Worm (Caenorhabditis elegans): ENCODE results near the gene F38A1.9.

Gene F38A1.9

DNA sequence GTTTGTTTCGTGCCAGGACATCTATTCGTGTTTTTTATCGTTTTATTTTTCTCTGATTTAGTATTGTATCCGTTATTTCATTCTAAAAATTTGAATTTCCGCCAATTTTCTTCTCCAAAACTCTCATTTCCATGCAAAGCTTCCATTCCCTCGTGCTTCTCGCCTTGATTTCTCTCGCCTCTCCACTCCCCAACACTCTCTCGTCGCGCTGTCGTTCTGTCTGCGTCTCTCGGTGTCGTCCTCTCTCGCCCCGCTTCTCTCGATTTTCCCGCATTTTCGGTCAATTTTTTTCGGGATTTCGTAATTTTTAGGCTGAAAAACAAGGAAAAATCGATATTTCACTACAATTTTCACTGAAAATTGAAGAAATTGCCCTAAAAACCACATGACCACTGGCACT, 29.4 kb upstream of the F38A1.9 start, which contains the start of gene C09E9.1:
TSS of gene C09E9.1 (plus strand) at position 286 of the 400 bp plus-strand sequence.
- TF ChIP-seq sem-2 (GFP tag; optimal IDR thresholded peaks at IDR 0.05) (no peak), ceh-83 (GFP tag; optimal IDR thresholded peaks at IDR 0.05) (no peak), ztf-11 (tag; optimal IDR thresholded peaks at IDR 0.05) (no peak), nhr-237 (tag; optimal IDR thresholded peaks at IDR 0.05) (no peak), unc-120 (tag; optimal IDR thresholded peaks at IDR 0.05; ENCODE audit: poor library complexity, severe bottlenecking) (peak; percentile 51), lin-13 (tag; optimal IDR thresholded peaks at IDR 0.05) (peak; percentile 26), ham-2 (GFP tag; optimal IDR thresholded peaks at IDR 0.05) (peak; percentile 0), mep-1 (tag; optimal IDR thresholded peaks at IDR 0.05) (no peak), nhr-28 (tag; optimal IDR thresholded peaks at IDR 0.05) (no peak), M03D4.4 (tag; optimal IDR thresholded peaks at IDR 0.05) (no peak), ces-1 (GFP tag; optimal IDR thresholded peaks at IDR 0.05) (peak; percentile 29), unc-62 (GFP tag; optimal IDR thresholded peaks at IDR 0.05) (no peak), zip-8 (tag; optimal IDR thresholded peaks at IDR 0.05) (no peak), elt-1 (tag; optimal IDR thresholded peaks at IDR 0.05; ENCODE audit: borderline replicate concordance, insufficient read depth) (no peak), bed-3 (GFP tag; optimal IDR thresholded peaks at IDR 0.05) (no peak)

- TF ChIP-seq lin-13 (tag; optimal IDR thresholded peaks at IDR 0.05) (no peak), lin-32 (GFP tag; optimal IDR thresholded peaks at IDR 0.05) (no peak), flh-1 (GFP tag; optimal IDR thresholded peaks at IDR 0.05) (no peak), elt-3 (tag; optimal IDR thresholded peaks at IDR 0.05) (no peak), M03D4.4 (tag; optimal IDR thresholded peaks at IDR 0.05) (no peak), zip-8 (tag; optimal IDR thresholded peaks at IDR 0.05) (no peak), ztf-11 (tag; optimal IDR thresholded peaks at IDR 0.05) (no peak), ham-2 (GFP tag; optimal IDR thresholded peaks at IDR 0.05) (no peak), sptf-1 (tag; optimal IDR thresholded peaks at IDR 0.05) (no peak), mls-2 (tag; optimal IDR thresholded peaks at IDR 0.05) (no peak), mep-1 (tag; optimal IDR thresholded peaks at IDR 0.05) (no peak), hlh-1 (tag; optimal IDR thresholded peaks at IDR 0.05) (no peak), bed-3 (GFP tag; optimal IDR thresholded peaks at IDR 0.05) (no peak), sem-2 (GFP tag; optimal IDR thresholded peaks at IDR 0.05) (no peak)
These were observed 21.6 kb upstream of the F38A1.9 start, which contains the start of gene clec-170 for ce11 chrIV:1266724-1267123. TSS of gene clec-170 (plus strand) at chrIV:1266866.

ce11 chrIV:1266138-1266537, 21.0 kb upstream of the F38A1.9 start:
- TF ChIP-seq elt-3 (tag; optimal IDR thresholded peaks at IDR 0.05), result no peak
- no peak for TF ChIP-seq lin-32 (GFP tag; optimal IDR thresholded peaks at IDR 0.05)
- no peak for TF ChIP-seq blmp-1 (tag; optimal IDR thresholded peaks at IDR 0.05)
- no peak for TF ChIP-seq nhr-2 (tag; optimal IDR thresholded peaks at IDR 0.05)
- TF ChIP-seq tbx-8 (GFP tag; optimal IDR thresholded peaks at IDR 0.05), result no peak
- no peak for TF ChIP-seq unc-62 (GFP tag; optimal IDR thresholded peaks at IDR 0.05)
- TF ChIP-seq M03D4.4 (tag; optimal IDR thresholded peaks at IDR 0.05), result no peak
- no peak for TF ChIP-seq ceh-39 (tag; optimal IDR thresholded peaks at IDR 0.05)

DNA sequence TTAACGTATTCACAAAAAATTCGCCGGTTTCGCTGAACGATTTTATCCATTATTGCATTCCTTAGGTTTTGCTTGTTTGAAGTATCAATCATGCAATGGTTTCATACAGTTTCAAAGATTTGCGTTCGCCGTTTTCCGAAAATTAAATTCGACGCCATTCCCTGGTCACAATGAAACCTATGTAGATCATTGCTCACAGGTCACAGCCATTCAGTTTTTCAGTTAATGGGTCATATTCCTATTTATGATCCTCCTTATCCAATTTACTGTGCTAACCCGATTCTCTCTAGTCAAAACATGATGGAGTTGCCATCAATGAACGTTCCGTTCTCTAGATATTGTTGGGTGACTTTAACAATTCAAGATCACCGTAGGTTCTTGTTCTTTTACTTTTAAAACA, 19.8 kb upstream of the F38A1.9 start, which contains the start of gene F38A1.13:
TSS of gene F38A1.13 (plus strand) at position 301 of the 400 bp plus-strand sequence.
- TF ChIP-seq unc-62 (GFP tag; optimal IDR thresholded peaks at IDR 0.05), result no peak
- TF ChIP-seq lsy-2 (tag; optimal IDR thresholded peaks at IDR 0.05), result no peak
- no peak for TF ChIP-seq blmp-1 (tag; optimal IDR thresholded peaks at IDR 0.05)
- no peak for TF ChIP-seq ham-2 (GFP tag; optimal IDR thresholded peaks at IDR 0.05)
- TF ChIP-seq sptf-1 (tag; optimal IDR thresholded peaks at IDR 0.05), result no peak
- TF ChIP-seq ces-1 (GFP tag; optimal IDR thresholded peaks at IDR 0.05), result no peak
- no peak for TF ChIP-seq unc-120 (tag; optimal IDR thresholded peaks at IDR 0.05; ENCODE audit: poor library complexity, severe bottlenecking)
- TF ChIP-seq nhr-2 (tag; optimal IDR thresholded peaks at IDR 0.05), result no peak
- TF ChIP-seq ztf-11 (tag; optimal IDR thresholded peaks at IDR 0.05), result no peak
- TF ChIP-seq ceh-39 (tag; optimal IDR thresholded peaks at IDR 0.05), result no peak
- TF ChIP-seq nhr-76 (tag; optimal IDR thresholded peaks at IDR 0.05), result no peak
- TF ChIP-seq elt-3 (tag; optimal IDR thresholded peaks at IDR 0.05), result no peak
- TF ChIP-seq unc-39 (tag; optimal IDR thresholded peaks at IDR 0.05), result no peak
- no peak for TF ChIP-seq elt-1 (tag; optimal IDR thresholded peaks at IDR 0.05; ENCODE audit: borderline replicate concordance, insufficient read depth)
- TF ChIP-seq M03D4.4 (tag; optimal IDR thresholded peaks at IDR 0.05), result no peak
- no peak for TF ChIP-seq drap-1 (GFP tag; optimal IDR thresholded peaks at IDR 0.05)

DNA sequence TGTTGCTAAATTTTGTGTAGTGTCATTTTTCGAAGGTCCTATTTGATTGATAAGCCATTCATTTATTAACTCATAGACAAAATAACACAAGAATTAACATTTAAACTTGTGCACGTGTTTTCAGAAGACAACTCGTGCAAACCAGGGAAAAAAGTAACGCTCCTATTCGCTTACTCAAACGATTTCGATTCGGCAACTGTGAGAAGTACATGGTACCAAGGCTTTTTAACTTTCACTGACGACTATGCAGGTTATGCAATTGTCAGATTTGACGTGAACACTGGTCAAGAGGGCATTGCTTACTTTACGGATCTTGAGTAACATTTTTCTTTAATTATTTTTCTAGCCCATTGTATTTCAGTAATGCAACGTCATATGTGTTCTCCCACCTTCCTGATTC, 16.8 kb upstream of the F38A1.9 start:
- TF ChIP-seq lsy-2 (tag; optimal IDR thresholded peaks at IDR 0.05) (no peak), ceh-39 (tag; optimal IDR thresholded peaks at IDR 0.05) (no peak)

All from whole organism, mixed stage, embryonic.